Worm (Caenorhabditis elegans) whole organism, L3 larva: ENCODE measurements around the gene H34I24.2.

Experiments
- R02D3.7 ChIP-seq: fragments of 150-350 bp; optimal IDR thresholded peaks from 2 replicates; lab custom pipeline; 2014; ENCODE audit warnings: missing biosample characterization, missing genetic modification characterization
- ceh-16 ChIP-seq: sonication (generic microtip); optimal IDR thresholded peaks from 2 replicates; lab custom pipeline; 2017; ENCODE audit warnings: missing biosample characterization, missing genetic modification characterization
- ceh-28 ChIP-seq: fragments of 150-350 bp; optimal IDR thresholded peaks from 2 replicates; lab custom pipeline; 2014; ENCODE audit warnings: missing biosample characterization, missing genetic modification reagents, missing genetic modification characterization
- ceh-82 ChIP-seq: fragments of 150-350 bp; optimal IDR thresholded peaks from 2 replicates; lab custom pipeline; 2014; ENCODE audit warnings: missing biosample characterization, missing genetic modification characterization
- ceh-9 ChIP-seq: sonication (generic microtip); optimal IDR thresholded peaks from 2 replicates; lab custom pipeline; 2018; ENCODE audit warnings: missing biosample characterization, missing genetic modification characterization
- daf-12 ChIP-seq: fragments of 150-350 bp; optimal IDR thresholded peaks from 2 replicates; lab custom pipeline; 2014; ENCODE audit warnings: missing biosample characterization, missing genetic modification reagents, missing genetic modification characterization
- egl-27 ChIP-seq: sonication (generic microtip); optimal IDR thresholded peaks from 4 replicates; lab custom pipeline; 2017; ENCODE audit warnings: missing biosample characterization, missing genetic modification reagents, missing genetic modification characterization
- egl-5 ChIP-seq: fragments of 150-350 bp; optimal IDR thresholded peaks from 2 replicates; lab custom pipeline; 2017; ENCODE audit warnings: missing biosample characterization, missing genetic modification reagents, missing genetic modification characterization, inconsistent platforms
- elt-1 ChIP-seq: fragments of 150-350 bp; optimal IDR thresholded peaks from 2 replicates; lab custom pipeline; 2014; ENCODE audit warnings: missing biosample characterization, missing genetic modification characterization
- elt-2 ChIP-seq: sonication (generic microtip); optimal IDR thresholded peaks from 2 replicates; lab custom pipeline; 2016; ENCODE audit warnings: missing genetic modification reagents, mild to moderate bottlenecking, missing genetic modification characterization, missing compliant biosample characterization
- elt-3 ChIP-seq, 3 experiments: fragments of 150-350 bp in 1 of 3; sonication (generic microtip) in 2 of 3; optimal IDR thresholded peaks; 2 replicates in 2 of 3; 4 replicates in 1 of 3; lab custom pipeline; 2014 to 2017; ENCODE audit warnings: missing biosample characterization in 3 of 3, missing genetic modification characterization in 3 of 3
- eor-1 ChIP-seq, 2 experiments: fragments of 150-350 bp; optimal IDR thresholded peaks; 2 replicates each; lab custom pipeline; 2014 to 2018; ENCODE audit warnings: missing biosample characterization in 2 of 2, missing genetic modification characterization in 2 of 2
- fkh-2 ChIP-seq: fragments of 150-350 bp; optimal IDR thresholded peaks from 2 replicates; lab custom pipeline; 2014; ENCODE audit warnings: missing biosample characterization, missing genetic modification reagents, missing genetic modification characterization
- fos-1 ChIP-seq: fragments of 150-350 bp; optimal IDR thresholded peaks from 2 replicates; lab custom pipeline; 2014; ENCODE audit warnings: missing biosample characterization, missing genetic modification characterization
- hmg-11 ChIP-seq: sonication (generic microtip); optimal IDR thresholded peaks from 2 replicates; lab custom pipeline; 2016; ENCODE audit warnings: missing genetic modification characterization, missing compliant biosample characterization
- jun-1 ChIP-seq: fragments of 150-350 bp; optimal IDR thresholded peaks from 2 replicates; lab custom pipeline; 2014; ENCODE audit warnings: missing biosample characterization, missing genetic modification reagents, missing genetic modification characterization
- lin-15B ChIP-seq: fragments of 150-350 bp; optimal IDR thresholded peaks from 2 replicates; lab custom pipeline; 2014; ENCODE audit warnings: missing biosample characterization, missing genetic modification characterization
- lin-39 ChIP-seq: fragments of 150-350 bp; optimal IDR thresholded peaks from 2 replicates; lab custom pipeline; 2018; ENCODE audit warnings: missing biosample characterization, missing genetic modification reagents, missing genetic modification characterization
- lsy-12 ChIP-seq: sonication (generic microtip); optimal IDR thresholded peaks from 2 replicates; lab custom pipeline; 2016; ENCODE audit warnings: mild to moderate bottlenecking, missing genetic modification characterization, missing compliant biosample characterization
- mdl-1 ChIP-seq: fragments of 150-350 bp; optimal IDR thresholded peaks from 2 replicates; lab custom pipeline; 2014; ENCODE audit warnings: missing biosample characterization, missing genetic modification characterization
- mml-1 ChIP-seq: fragments of 150-350 bp; sonication (generic microtip); optimal IDR thresholded peaks from 3 replicates; lab custom pipeline; 2014; ENCODE audit warnings: missing biosample characterization, missing genetic modification characterization
- nfya-1 ChIP-seq: sonication (generic microtip); optimal IDR thresholded peaks from 2 replicates; lab custom pipeline; 2017; ENCODE audit warnings: missing genetic modification characterization, mild to moderate bottlenecking, missing compliant biosample characterization, antibody characterized with exemption, moderate library complexity; ENCODE audit not compliant: insufficient read depth
- nhr-11 ChIP-seq: fragments of 150-350 bp; optimal IDR thresholded peaks from 2 replicates; lab custom pipeline; 2014; ENCODE audit warnings: missing biosample characterization, missing genetic modification characterization
- nhr-23 ChIP-seq: fragments of 150-350 bp; optimal IDR thresholded peaks from 2 replicates; lab custom pipeline; 2014; ENCODE audit warnings: missing biosample characterization, missing genetic modification reagents, missing genetic modification characterization
- nhr-237 ChIP-seq: fragments of 150-350 bp; optimal IDR thresholded peaks from 2 replicates; lab custom pipeline; 2014; ENCODE audit warnings: missing biosample characterization, missing genetic modification characterization
- nhr-25 ChIP-seq: sonication (generic microtip); optimal IDR thresholded peaks from 2 replicates; lab custom pipeline; 2017; ENCODE audit warnings: missing biosample characterization, missing genetic modification characterization
- nhr-43 ChIP-seq: sonication (generic microtip); optimal IDR thresholded peaks from 2 replicates; lab custom pipeline; 2016; ENCODE audit warnings: mild to moderate bottlenecking, missing genetic modification characterization, missing compliant biosample characterization; ENCODE audit not compliant: poor library complexity, severe bottlenecking
- nhr-67 ChIP-seq: fragments of 150-350 bp; optimal IDR thresholded peaks from 2 replicates; lab custom pipeline; 2014; ENCODE audit warnings: missing biosample characterization, missing genetic modification characterization
- nhr-76 ChIP-seq: fragments of 150-350 bp; sonication (generic microtip); optimal IDR thresholded peaks from 5 replicates; lab custom pipeline; 2014; ENCODE audit warnings: missing biosample characterization, missing genetic modification characterization
- nhr-77 ChIP-seq: fragments of 150-350 bp; optimal IDR thresholded peaks from 2 replicates; lab custom pipeline; 2014; ENCODE audit warnings: missing biosample characterization, missing genetic modification characterization
- pha-4 ChIP-seq: fragments of 150-350 bp; optimal IDR thresholded peaks from 2 replicates; lab custom pipeline; 2014; ENCODE audit warnings: missing biosample characterization, missing genetic modification reagents, missing genetic modification characterization
- pqm-1 ChIP-seq: fragments of 150-350 bp; optimal IDR thresholded peaks from 2 replicates; lab custom pipeline; 2017; ENCODE audit warnings: missing biosample characterization, missing genetic modification characterization, inconsistent platforms
- skn-1 ChIP-seq: fragments of 150-350 bp; optimal IDR thresholded peaks from 2 replicates; lab custom pipeline; 2014; ENCODE audit warnings: missing biosample characterization, missing genetic modification characterization
- tbx-2 ChIP-seq: sonication (generic microtip); optimal IDR thresholded peaks from 2 replicates; lab custom pipeline; 2016; ENCODE audit warnings: mild to moderate bottlenecking, missing genetic modification characterization, missing compliant biosample characterization
- unc-39 ChIP-seq: sonication (generic microtip); optimal IDR thresholded peaks from 4 replicates; lab custom pipeline; 2017; ENCODE audit warnings: missing biosample characterization, missing genetic modification characterization
- unc-62 ChIP-seq: fragments of 150-350 bp; sonication (generic microtip); optimal IDR thresholded peaks from 4 replicates; lab custom pipeline; 2014; ENCODE audit warnings: missing biosample characterization, missing genetic modification reagents, missing genetic modification characterization
- ztf-4 ChIP-seq: fragments of 150-350 bp; optimal IDR thresholded peaks from 2 replicates; lab custom pipeline; 2014; ENCODE audit warnings: missing biosample characterization, missing genetic modification characterization

The H34I24.2 gene

ce11 chrIII:2871817-2872216 is 30.0 kb downstream of the H34I24.2 start:
- TF ChIP-seq skn-1 (tag; lab: Kevin White, UChicago) (peak; percentile 25), tbx-2 (tag; lab: Kevin White, UChicago) (peak; percentile 11), mdl-1 (tag; lab: Kevin White, UChicago) (peak; percentile 30), jun-1 (tag; lab: Kevin White, UChicago) (peak; percentile 65), egl-27 (no peak), daf-12 (tag; lab: Kevin White, UChicago) (no peak), ceh-82 (no peak), unc-62 (GFP tag; lab: Kevin White, UChicago) (peak; percentile 56), ceh-28 (tag; lab: Kevin White, UChicago) (peak; percentile 62), fkh-2 (no peak), ceh-16 (tag; lab: Kevin White, UChicago) (no peak), lsy-12 (tag; lab: Kevin White, UChicago) (peak; percentile 29), nfya-1 (tag; lab: Kevin White, UChicago) (peak; percentile 71), fos-1 (tag; lab: Kevin White, UChicago) (no peak), nhr-25 (tag; lab: Kevin White, UChicago) (peak; percentile 95), mml-1 (tag; lab: Kevin White, UChicago) (no peak), hmg-11 (tag; lab: Kevin White, UChicago) (peak; percentile 44), lin-15B (tag; lab: Kevin White, UChicago) (peak; percentile 7), elt-1 (peak; percentile 25), elt-3 (tag; optimal IDR thresholded peaks at IDR 0.05; lab: Kevin White, UChicago) (peak in 1 of 3 experiments; percentile 77), pqm-1 (tag; lab: Kevin White, UChicago) (peak; percentile 57), lin-39 (tag; lab: Kevin White, UChicago) (peak; percentile 63), nhr-67 (tag; lab: Kevin White, UChicago) (no peak), nhr-23 (tag; lab: Kevin White, UChicago) (peak; percentile 90), egl-5 (peak; percentile 6), nhr-43 (tag; lab: Kevin White, UChicago) (peak; percentile 84), nhr-76 (tag; lab: Kevin White, UChicago) (no peak), ztf-4 (no peak), elt-2 (tag; lab: Kevin White, UChicago) (peak; percentile 63)
- TF ChIP-seq, all 47 proteins: peak for 19

ce11 chrIII:2873116-2873644 is 31.3 kb downstream of the H34I24.2 start:
- TF ChIP-seq nhr-23 (tag; lab: Kevin White, UChicago) (peak; percentile 22), unc-39 (no peak), eor-1 (tag; optimal IDR thresholded peaks at IDR 0.05; lab: Kevin White, UChicago) (no peak)

ce11 chrIII:2874144-2874868 is 32.5 kb downstream of the H34I24.2 start, which contains the start of gene klf-1:
TSS of gene klf-1 (plus strand) at chrIII:2874818.
- TF ChIP-seq lin-39 (tag; lab: Kevin White, UChicago) (no peak), nhr-237 (tag; lab: Kevin White, UChicago) (no peak), egl-27 (no peak), nfya-1 (tag; lab: Kevin White, UChicago) (peak; percentile 29), nhr-25 (tag; lab: Kevin White, UChicago) (peak; percentile 42), ceh-82 (no peak), eor-1 (tag; optimal IDR thresholded peaks at IDR 0.05; lab: Kevin White, UChicago) (no peak), nhr-11 (tag; lab: Kevin White, UChicago) (no peak), pqm-1 (tag; lab: Kevin White, UChicago) (peak; percentile 41), R02D3.7 (tag; lab: Kevin White, UChicago) (no peak), hmg-11 (tag; lab: Kevin White, UChicago) (no peak), elt-2 (tag; lab: Kevin White, UChicago) (peak; percentile 82), ceh-9 (tag; lab: Kevin White, UChicago) (no peak), pha-4 (peak; percentile 16), ceh-28 (tag; lab: Kevin White, UChicago) (peak; percentile 15), nhr-43 (tag; lab: Kevin White, UChicago) (peak; percentile 70), lin-15B (tag; lab: Kevin White, UChicago) (no peak), nhr-77 (tag; lab: Kevin White, UChicago) (no peak), nhr-23 (tag; lab: Kevin White, UChicago) (peak; percentile 74), ceh-16 (tag; lab: Kevin White, UChicago) (no peak), ztf-4 (no peak), nhr-67 (tag; lab: Kevin White, UChicago) (no peak)
